Worm (Caenorhabditis elegans) whole organism, midembryonic: ENCODE measurements around the gene F12A10.1.
A peak's percentile ranks its signal among the peaks of the same experiment; 100 is the strongest.

Source experiments
- T22C8.4 ChIP-seq: fragments of 200-800 bp; sonication (Bioruptor generic); IDR thresholded peaks from 2 replicates; pipeline ENCODE4 v1.3.6; 2022; ENCODE audit warnings: missing genetic modification characterization, missing compliant biosample characterization
- cog-1 ChIP-seq: sonication (generic microtip); optimal IDR thresholded peaks from 2 replicates; lab custom pipeline; 2016; ENCODE audit warnings: missing genetic modification characterization, missing compliant biosample characterization
- flt-1 ChIP-seq: fragments of 200-800 bp; sonication (Bioruptor generic); IDR thresholded peaks from 2 replicates; pipeline ENCODE4 v1.3.6; 2022; ENCODE audit warnings: missing genetic modification characterization, missing compliant biosample characterization
- klf-2 ChIP-seq: fragments of 200-800 bp; sonication (Bioruptor generic); conservative IDR thresholded peaks from 2 replicates; pipeline ENCODE4 v1.3.6; 2022; ENCODE audit warnings: missing genetic modification reagents, missing genetic modification characterization, missing compliant biosample characterization
- med-1 ChIP-seq: sonication (generic microtip); optimal IDR thresholded peaks from 2 replicates; lab custom pipeline; 2017; ENCODE audit warnings: missing genetic modification characterization, mild to moderate bottlenecking, missing compliant biosample characterization, antibody characterized with exemption, missing genetic modification reagents; ENCODE audit not compliant: insufficient read depth
- ref-1 ChIP-seq: fragments of 200-800 bp; sonication (Bioruptor generic); conservative IDR thresholded peaks from 2 replicates; pipeline ENCODE4 v1.3.6; 2022; ENCODE audit warnings: missing genetic modification reagents, missing genetic modification characterization, missing compliant biosample characterization
- tab-1 ChIP-seq: fragments of 200-800 bp; sonication (Bioruptor generic); IDR thresholded peaks from 2 replicates; pipeline ENCODE4 v1.3.6; 2022; ENCODE audit warnings: missing genetic modification characterization, missing compliant biosample characterization
- ztf-23 ChIP-seq: fragments of 200-800 bp; sonication (Bioruptor generic); IDR thresholded peaks from 2 replicates; pipeline ENCODE4 v1.3.6; 2022; ENCODE audit warnings: missing genetic modification reagents, missing genetic modification characterization, missing compliant biosample characterization
- ztf-29 ChIP-seq: fragments of 200-800 bp; sonication (Bioruptor generic); IDR thresholded peaks from 2 replicates; pipeline ENCODE4 v1.3.6; 2022; ENCODE audit warnings: missing genetic modification reagents, missing genetic modification characterization, missing compliant biosample characterization

F12A10.1 gene

DNA sequence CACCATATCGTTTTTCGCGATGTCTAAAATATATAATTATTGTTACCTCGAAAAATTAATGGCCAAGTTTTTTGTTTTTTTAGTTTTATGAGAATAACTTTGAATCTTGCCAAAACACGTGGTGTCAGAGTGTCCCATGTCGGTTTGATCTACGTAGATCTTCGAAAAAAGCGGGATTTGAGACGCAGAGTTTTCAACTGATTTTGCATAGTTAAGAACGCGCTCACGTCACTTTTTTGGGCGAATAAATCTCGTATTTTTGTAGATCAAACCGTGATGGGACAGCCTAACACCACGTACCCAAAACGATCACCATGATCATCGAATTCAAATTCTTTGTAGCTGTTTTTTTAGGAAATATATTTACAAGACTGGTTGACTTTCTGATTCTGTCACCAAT, 1.2 kb downstream of the F12A10.1 start:
- no peak for TF ChIP-seq flt-1 (GFP tag; lab: Robert Waterston, UW)
- TF ChIP-seq klf-2 (GFP tag; lab: Robert Waterston, UW), result no peak
- TF ChIP-seq T22C8.4 (GFP tag; lab: Robert Waterston, UW), result no peak
- no peak for TF ChIP-seq ref-1 (GFP tag; lab: Robert Waterston, UW)
- no peak for TF ChIP-seq ztf-29 (GFP tag; lab: Robert Waterston, UW)
- TF ChIP-seq tab-1 (GFP tag; lab: Robert Waterston, UW), result no peak
- TF ChIP-seq cog-1 (tag; lab: Kevin White, UChicago), result no peak

DNA sequence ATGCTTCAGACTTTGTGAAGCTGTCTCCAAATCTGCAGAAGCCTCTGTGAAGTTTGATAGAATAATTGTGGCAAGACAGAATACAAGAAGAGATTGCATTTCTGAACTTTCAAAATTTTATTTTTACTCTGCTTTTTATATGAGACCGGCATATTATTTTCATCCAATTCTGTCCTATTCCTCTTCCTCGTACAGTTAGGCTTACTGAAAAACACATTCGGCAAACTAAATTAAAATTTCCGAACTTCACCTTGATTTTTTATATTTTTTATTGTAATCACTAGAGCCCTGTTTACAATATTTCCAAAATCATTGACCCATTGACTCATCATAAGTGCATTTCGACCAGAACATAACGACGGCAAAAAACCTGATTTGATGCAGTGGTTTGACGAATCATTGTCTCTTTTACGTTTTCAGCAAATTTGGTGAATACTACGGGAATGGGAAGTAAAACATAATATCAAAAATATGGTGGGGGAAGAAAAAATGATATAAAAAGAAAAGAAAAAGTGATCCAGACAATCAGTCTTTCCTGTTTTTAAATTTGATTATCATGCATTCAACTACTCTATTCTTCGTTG, 1.9 kb downstream of the F12A10.1 start, which contains the start of the genes suex-1 and F12A10.9:
TSS of gene suex-1 (minus strand) at position 101 of the 584 bp plus-strand sequence.
TSS of gene F12A10.9 (plus strand) at position 534 of the 584 bp plus-strand sequence.
- TF ChIP-seq med-1 (GFP tag; lab: Kevin White, UChicago), result no peak

DNA sequence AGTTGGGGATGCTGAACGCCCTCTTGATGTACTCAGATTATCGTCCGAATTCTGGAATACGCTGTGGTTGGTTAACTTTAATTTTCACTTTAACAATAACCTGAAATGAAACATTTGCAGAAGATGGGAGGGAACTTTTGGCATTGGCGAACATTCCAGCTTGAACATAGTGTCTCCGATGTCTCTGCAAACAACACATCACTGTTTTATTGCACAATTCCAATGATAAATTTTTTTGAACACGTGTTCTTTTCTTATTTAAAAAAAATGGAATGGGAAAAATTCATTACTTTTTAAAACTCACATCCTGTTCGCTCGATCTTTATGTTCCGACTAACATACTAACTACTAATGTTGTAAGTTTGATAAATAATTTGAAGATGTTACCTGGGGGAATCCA, 4.1 kb downstream of the F12A10.1 start, which contains the start of gene fzy-1:
TSS of gene fzy-1 (plus strand) at position 301 of the 400 bp plus-strand sequence.
- TF ChIP-seq ztf-23 (GFP tag; lab: Robert Waterston, UW), result no peak
- TF ChIP-seq flt-1 (GFP tag; lab: Robert Waterston, UW), result no peak
- no peak for TF ChIP-seq T22C8.4 (GFP tag; lab: Robert Waterston, UW)
- TF ChIP-seq tab-1 (GFP tag; lab: Robert Waterston, UW), result no peak
- no peak for TF ChIP-seq ztf-29 (GFP tag; lab: Robert Waterston, UW)

ce11 chrII:5500986-5501657, 4.8 kb downstream of the F12A10.1 start, which contains the start of gene F12A10.8:
Gene F12A10.8, minus strand, starts transcription at chrII:5501064.
- TF ChIP-seq tab-1 (GFP tag; lab: Robert Waterston, UW), result no peak
- no peak for TF ChIP-seq ztf-29 (GFP tag; lab: Robert Waterston, UW)
- no peak for TF ChIP-seq ztf-23 (GFP tag; lab: Robert Waterston, UW)
- TF ChIP-seq T22C8.4 (GFP tag; lab: Robert Waterston, UW), result no peak
- no peak for TF ChIP-seq flt-1 (GFP tag; lab: Robert Waterston, UW)
- no peak for TF ChIP-seq ref-1 (GFP tag; lab: Robert Waterston, UW)
- no peak for TF ChIP-seq med-1 (GFP tag; lab: Kevin White, UChicago)
- no peak for TF ChIP-seq cog-1 (tag; lab: Kevin White, UChicago)
- TF ChIP-seq klf-2 (GFP tag; lab: Robert Waterston, UW), result no peak

DNA sequence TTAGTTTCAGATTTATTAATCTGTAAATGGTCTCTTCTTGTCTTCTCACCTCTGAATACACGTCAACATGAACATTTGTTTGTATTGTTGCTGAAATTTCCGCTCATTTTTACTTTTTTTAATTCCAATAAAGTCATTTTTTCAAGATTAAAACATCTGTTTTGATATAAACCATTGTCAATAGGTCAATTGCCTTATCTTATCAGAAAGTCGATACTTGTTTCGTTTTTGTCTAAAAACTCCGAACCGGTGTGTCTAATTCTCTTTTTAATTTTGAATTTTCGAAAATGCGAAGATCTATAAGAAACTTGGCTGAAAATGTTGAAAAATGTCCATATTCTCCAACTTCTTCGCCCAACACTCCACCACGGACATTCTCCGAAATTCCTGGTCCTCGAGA, 7.4 kb downstream of the F12A10.1 start, which contains the start of gene cyp-44A1:
TSS of gene cyp-44A1 (plus strand) at position 285 of the 400 bp plus-strand sequence.
- TF ChIP-seq ztf-23 (GFP tag; lab: Robert Waterston, UW), result no peak
- no peak for TF ChIP-seq ref-1 (GFP tag; lab: Robert Waterston, UW)
- no peak for TF ChIP-seq med-1 (GFP tag; lab: Kevin White, UChicago)
- no peak for TF ChIP-seq flt-1 (GFP tag; lab: Robert Waterston, UW)
- TF ChIP-seq ztf-29 (GFP tag; lab: Robert Waterston, UW), result no peak
- no peak for TF ChIP-seq T22C8.4 (GFP tag; lab: Robert Waterston, UW)
- TF ChIP-seq tab-1 (GFP tag; lab: Robert Waterston, UW), result no peak
- no peak for TF ChIP-seq cog-1 (tag; lab: Kevin White, UChicago)
- no peak for TF ChIP-seq klf-2 (GFP tag; lab: Robert Waterston, UW)

- TF ChIP-seq ref-1 (GFP tag; lab: Robert Waterston, UW), result no peak
- no peak for TF ChIP-seq flt-1 (GFP tag; lab: Robert Waterston, UW)
- no peak for TF ChIP-seq klf-2 (GFP tag; lab: Robert Waterston, UW)
- no peak for TF ChIP-seq tab-1 (GFP tag; lab: Robert Waterston, UW)
- TF ChIP-seq ztf-29 (GFP tag; lab: Robert Waterston, UW), result no peak
- no peak for TF ChIP-seq ztf-23 (GFP tag; lab: Robert Waterston, UW)
- no peak for TF ChIP-seq cog-1 (tag; lab: Kevin White, UChicago)
- no peak for TF ChIP-seq T22C8.4 (GFP tag; lab: Robert Waterston, UW)
- TF ChIP-seq med-1 (GFP tag; lab: Kevin White, UChicago), result no peak
Measured at ce11 chrII:5505820-5506287, 9.5 kb downstream of the F12A10.1 start, which contains the start of gene npp-24. Gene npp-24, plus strand, starts transcription at chrII:5505870.

- TF ChIP-seq cog-1 (tag; lab: Kevin White, UChicago) (peak; percentile 44), ref-1 (GFP tag; lab: Robert Waterston, UW) (no peak)
Measured at ce11 chrII:5511417-5512353, 15.3 kb downstream of the F12A10.1 start.

- no peak for TF ChIP-seq flt-1 (GFP tag; lab: Robert Waterston, UW)
- TF ChIP-seq ztf-23 (GFP tag; lab: Robert Waterston, UW), result no peak
- no peak for TF ChIP-seq tab-1 (GFP tag; lab: Robert Waterston, UW)
- no peak for TF ChIP-seq T22C8.4 (GFP tag; lab: Robert Waterston, UW)
- TF ChIP-seq cog-1 (tag; lab: Kevin White, UChicago), result no peak
- no peak for TF ChIP-seq med-1 (GFP tag; lab: Kevin White, UChicago)
- TF ChIP-seq ztf-29 (GFP tag; lab: Robert Waterston, UW), result no peak
- no peak for TF ChIP-seq ref-1 (GFP tag; lab: Robert Waterston, UW)
- no peak for TF ChIP-seq klf-2 (GFP tag; lab: Robert Waterston, UW)
Measured at ce11 chrII:5512473-5513097, 16.2 kb downstream of the F12A10.1 start.
